Worm (Caenorhabditis elegans) whole organism, young adult: ENCODE results near the gene rab-35.

Experiments
- B0035.1 ChIP-seq: sonication (generic microtip); optimal IDR thresholded peaks from 2 replicates; lab custom pipeline; 2016; ENCODE audit warnings: missing genetic modification characterization, mild to moderate bottlenecking, missing compliant biosample characterization, missing genotype, missing genetic modification reagents
- B0336.3 ChIP-seq: fragments of 200-800 bp; sonication (Bioruptor generic); IDR thresholded peaks from 2 replicates; pipeline ENCODE4 v1.3.6; 2022; ENCODE audit warnings: missing genetic modification characterization, missing compliant biosample characterization
- F33H1.4 ChIP-seq: fragments of 200-800 bp; sonication (Bioruptor generic); IDR thresholded peaks from 2 replicates; pipeline ENCODE4 v1.3.6; 2022; ENCODE audit warnings: missing genetic modification reagents, missing genetic modification characterization, missing compliant biosample characterization
- F49E8.2 ChIP-seq: sonication (generic microtip); optimal IDR thresholded peaks from 3 replicates; lab custom pipeline; 2017; ENCODE audit warnings: missing genetic modification characterization, mild to moderate bottlenecking, missing compliant biosample characterization, antibody characterized with exemption, moderate library complexity; ENCODE audit not compliant: insufficient read depth
- K12H6.12 ChIP-seq: fragments of 200-800 bp; sonication (Bioruptor generic); optimal IDR thresholded peaks from 2 replicates; lab custom pipeline; 2018; ENCODE audit warnings: mild to moderate bottlenecking, missing genetic modification characterization, missing compliant biosample characterization
- T07F8.4 ChIP-seq: sonication (generic microtip); optimal IDR thresholded peaks from 2 replicates; lab custom pipeline; 2016; ENCODE audit warnings: mild to moderate bottlenecking, missing genetic modification characterization, moderate library complexity, missing compliant biosample characterization
- Y53F4B.3 ChIP-seq: fragments of 200-800 bp; sonication (Bioruptor generic); IDR thresholded peaks from 2 replicates; pipeline ENCODE4 v1.3.6; 2022; ENCODE audit warnings: missing genetic modification reagents, missing genetic modification characterization, missing compliant biosample characterization
- Y56A3A.18 ChIP-seq: fragments of 200-800 bp; sonication (Bioruptor generic); IDR thresholded peaks from 2 replicates; pipeline ENCODE4 v1.3.6; 2022; ENCODE audit warnings: missing genetic modification reagents, missing genetic modification characterization, missing compliant biosample characterization
- Y79H2A.3 ChIP-seq: fragments of 200-800 bp; sonication (Bioruptor generic); conservative IDR thresholded peaks from 2 replicates; pipeline ENCODE4 v1.3.6; 2022; ENCODE audit warnings: missing genetic modification reagents, missing genetic modification characterization, missing compliant biosample characterization
- ZK185.1 ChIP-seq: sonication (generic microtip); optimal IDR thresholded peaks from 2 replicates; lab custom pipeline; 2016; ENCODE audit warnings: mild to moderate bottlenecking, missing genetic modification characterization, missing compliant biosample characterization; ENCODE audit not compliant: poor library complexity, severe bottlenecking
- atf-7 ChIP-seq: sonication (generic microtip); optimal IDR thresholded peaks from 2 replicates; lab custom pipeline; 2017; ENCODE audit warnings: mild to moderate bottlenecking, missing genetic modification characterization, missing compliant biosample characterization
- attf-5 ChIP-seq: fragments of 200-800 bp; sonication (Bioruptor generic); optimal IDR thresholded peaks from 2 replicates; lab custom pipeline; 2018; ENCODE audit warnings: mild to moderate bottlenecking, missing genetic modification characterization, missing compliant biosample characterization
- cebp-1 ChIP-seq, 2 experiments: fragments of 200-800 bp in 1 of 2; sonication (Bioruptor generic) in 1 of 2; sonication (generic microtip) in 1 of 2; IDR thresholded peaks in 1 of 2; optimal IDR thresholded peaks in 1 of 2; 2 replicates each; pipeline versions ENCODE4 v1.3.6 to Lab custom; 2017 to 2022; ENCODE audit warnings: missing compliant biosample characterization in 2 of 2, missing genetic modification characterization in 2 of 2, mild to moderate bottlenecking in 1 of 2, missing genetic modification reagents in 1 of 2, moderate library complexity in 1 of 2
- ceh-27 ChIP-seq: fragments of 200-800 bp; sonication (Bioruptor generic); optimal IDR thresholded peaks from 2 replicates; lab custom pipeline; 2018; ENCODE audit warnings: mild to moderate bottlenecking, missing genetic modification characterization, moderate library complexity, missing compliant biosample characterization
- ceh-58 ChIP-seq: fragments of 200-800 bp; sonication (Bioruptor generic); IDR thresholded peaks from 2 replicates; pipeline ENCODE4 v1.3.6; 2022; ENCODE audit warnings: missing genetic modification characterization, missing compliant biosample characterization
- chd-7 ChIP-seq: sonication (generic microtip); optimal IDR thresholded peaks from 2 replicates; lab custom pipeline; 2016; ENCODE audit warnings: mild to moderate bottlenecking, missing genetic modification characterization, moderate library complexity, missing compliant biosample characterization
- die-1 ChIP-seq: sonication (generic microtip); optimal IDR thresholded peaks from 2 replicates; lab custom pipeline; 2016; ENCODE audit warnings: missing genotype, mild to moderate bottlenecking, missing genetic modification characterization, missing compliant biosample characterization
- dox-1 ChIP-seq: fragments of 200-800 bp; sonication (Bioruptor generic); IDR thresholded peaks from 2 replicates; pipeline ENCODE4 v1.3.6; 2022; ENCODE audit warnings: missing genetic modification reagents, missing genetic modification characterization, missing compliant biosample characterization
- egrh-3 ChIP-seq: fragments of 200-800 bp; sonication (Bioruptor generic); IDR thresholded peaks from 2 replicates; pipeline ENCODE4 v1.3.6; 2022; ENCODE audit warnings: missing genetic modification reagents, missing genetic modification characterization, missing compliant biosample characterization
- hmg-1.2 ChIP-seq: fragments of 200-800 bp; sonication (Bioruptor generic); IDR thresholded peaks from 2 replicates; pipeline ENCODE4 v1.3.6; 2022; ENCODE audit warnings: missing genetic modification reagents, missing genetic modification characterization, missing compliant biosample characterization
- lin-26 ChIP-seq: fragments of 200-800 bp; sonication (Bioruptor generic); IDR thresholded peaks from 2 replicates; pipeline ENCODE4 v1.3.6; 2022; ENCODE audit warnings: missing genetic modification reagents, missing genetic modification characterization, missing compliant biosample characterization
- lin-40 ChIP-seq: sonication (generic microtip); optimal IDR thresholded peaks from 2 replicates; lab custom pipeline; 2016; ENCODE audit warnings: missing genetic modification characterization, mild to moderate bottlenecking, missing compliant biosample characterization, missing genotype, missing genetic modification reagents
- lin-54 ChIP-seq: fragments of 200-800 bp; sonication (Bioruptor generic); optimal IDR thresholded peaks from 2 replicates; lab custom pipeline; 2018; ENCODE audit warnings: mild to moderate bottlenecking, missing genetic modification characterization, missing compliant biosample characterization
- lsl-1 ChIP-seq: fragments of 200-800 bp; sonication (Bioruptor generic); optimal IDR thresholded peaks from 2 replicates; lab custom pipeline; 2018; ENCODE audit warnings: mild to moderate bottlenecking, missing genetic modification characterization, moderate library complexity, missing compliant biosample characterization
- madf-10 ChIP-seq: sonication (generic microtip); optimal IDR thresholded peaks from 2 replicates; lab custom pipeline; 2016; ENCODE audit warnings: mild to moderate bottlenecking, missing genetic modification characterization, missing compliant biosample characterization
- madf-6 ChIP-seq: fragments of 200-800 bp; sonication (Bioruptor generic); IDR thresholded peaks from 2 replicates; pipeline ENCODE4 v1.3.6; 2022; ENCODE audit warnings: missing genetic modification reagents, missing genetic modification characterization, missing compliant biosample characterization
- mcd-1 ChIP-seq: fragments of 200-800 bp; sonication (Bioruptor generic); IDR thresholded peaks from 2 replicates; pipeline ENCODE4 v1.3.6; 2022; ENCODE audit warnings: missing genetic modification reagents, missing genetic modification characterization, missing compliant biosample characterization
- mes-4 ChIP-seq: sonication (generic microtip); optimal IDR thresholded peaks from 2 replicates; lab custom pipeline; 2016; ENCODE audit warnings: missing genotype, missing genetic modification characterization, missing compliant biosample characterization
- mxl-1 ChIP-seq: sonication (generic microtip); optimal IDR thresholded peaks from 2 replicates; lab custom pipeline; 2016; ENCODE audit warnings: missing genetic modification characterization, missing compliant biosample characterization
- nfyb-1 ChIP-seq: fragments of 200-800 bp; sonication (Bioruptor generic); IDR thresholded peaks from 2 replicates; pipeline ENCODE4 v1.3.6; 2022; ENCODE audit warnings: missing genetic modification reagents, missing genetic modification characterization, missing compliant biosample characterization
- nhr-27 ChIP-seq: fragments of 200-800 bp; sonication (Bioruptor generic); optimal IDR thresholded peaks from 2 replicates; lab custom pipeline; 2018; ENCODE audit warnings: mild to moderate bottlenecking, missing genetic modification characterization, moderate library complexity, missing compliant biosample characterization
- nhr-90 ChIP-seq: sonication (generic microtip); optimal IDR thresholded peaks from 2 replicates; lab custom pipeline; 2016; ENCODE audit warnings: missing genotype, mild to moderate bottlenecking, missing genetic modification characterization, missing compliant biosample characterization
- rpc-1 ChIP-seq, 2 experiments: fragments of 150-350 bp in 1 of 2; sonication (generic microtip) in 1 of 2; optimal IDR thresholded peaks; 2 replicates each; lab custom pipeline; 2014 to 2018; ENCODE audit warnings: missing biosample characterization in 1 of 2, missing genetic modification characterization in 1 of 2, missing genetic modification reagents in 1 of 2, missing genotype in 1 of 2
- sdz-38 ChIP-seq: sonication (generic microtip); optimal IDR thresholded peaks from 2 replicates; lab custom pipeline; 2016; ENCODE audit warnings: missing genotype, missing genetic modification characterization, missing compliant biosample characterization
- snpc-1.1 ChIP-seq: sonication (generic microtip); optimal IDR thresholded peaks from 2 replicates; lab custom pipeline; 2017; ENCODE audit warnings: missing genetic modification characterization, mild to moderate bottlenecking, missing compliant biosample characterization, antibody characterized with exemption, moderate library complexity, missing genotype, missing genetic modification reagents; ENCODE audit not compliant: insufficient read depth
- snpc-1.3 ChIP-seq: sonication (generic microtip); optimal IDR thresholded peaks from 2 replicates; lab custom pipeline; 2017; ENCODE audit warnings: missing genetic modification characterization, mild to moderate bottlenecking, missing compliant biosample characterization, antibody characterized with exemption, moderate library complexity, missing genotype, missing genetic modification reagents; ENCODE audit not compliant: insufficient read depth
- snpc-3.4 ChIP-seq: sonication (generic microtip); optimal IDR thresholded peaks from 2 replicates; lab custom pipeline; 2017; ENCODE audit warnings: missing genetic modification characterization, mild to moderate bottlenecking, missing compliant biosample characterization, antibody characterized with exemption, moderate library complexity, missing genotype, missing genetic modification reagents
- snpc-4 ChIP-seq, 5 experiments: fragments of 150-350 bp in 1 of 5; sonication (generic microtip) in 4 of 5; optimal IDR thresholded peaks; 2 replicates each; lab custom pipeline; 2014 to 2018; ENCODE audit warnings: missing genetic modification characterization in 5 of 5, missing biosample characterization in 3 of 5, antibody characterized with exemption in 2 of 5, mild to moderate bottlenecking in 2 of 5, missing compliant biosample characterization in 2 of 5, missing genotype in 2 of 5, moderate library complexity in 2 of 5, missing genetic modification reagents in 1 of 5
- sptf-2 ChIP-seq: fragments of 200-800 bp; sonication (Bioruptor generic); optimal IDR thresholded peaks from 2 replicates; lab custom pipeline; 2018; ENCODE audit warnings: mild to moderate bottlenecking, missing genetic modification characterization, missing compliant biosample characterization
- unc-62 ChIP-seq: fragments of 150-350 bp; optimal IDR thresholded peaks from 2 replicates; lab custom pipeline; 2014; ENCODE audit warnings: missing biosample characterization, missing genetic modification reagents, missing genetic modification characterization
- ztf-18 ChIP-seq: sonication (generic microtip); optimal IDR thresholded peaks from 2 replicates; lab custom pipeline; 2016; ENCODE audit warnings: missing genotype, mild to moderate bottlenecking, missing genetic modification characterization, missing compliant biosample characterization
- ztf-25 ChIP-seq: fragments of 200-800 bp; sonication (Bioruptor generic); IDR thresholded peaks from 2 replicates; pipeline ENCODE4 v1.3.6; 2022; ENCODE audit warnings: missing genetic modification reagents, missing genetic modification characterization, missing compliant biosample characterization
- ztf-26 ChIP-seq: sonication (generic microtip); optimal IDR thresholded peaks from 2 replicates; lab custom pipeline; 2017; ENCODE audit warnings: missing genetic modification characterization, missing compliant biosample characterization

The rab-35 gene

ce11 chrIII:11353499-11353898, 42.1 kb upstream of the rab-35 start (continued):
- no peak for TF ChIP-seq snpc-4 (GFP tag; optimal IDR thresholded peaks at IDR 0.05; lab: Kevin White, UChicago)
- TF ChIP-seq snpc-4 (tag; optimal IDR thresholded peaks at IDR 0.05; lab: Kevin White, UChicago): peak in 2 of 4 experiments; percentile 56 to 61
- TF ChIP-seq ztf-26 (tag; lab: Kevin White, UChicago): no peak
- peak; percentile 48 for TF ChIP-seq snpc-1.1
- peak; percentile 33 for TF ChIP-seq snpc-3.4 (tag; lab: Kevin White, UChicago)
- peak; percentile 29 for TF ChIP-seq lin-54 (GFP tag; lab: Kevin White, UChicago)
- TF ChIP-seq F49E8.2 (tag; lab: Kevin White, UChicago): peak; percentile 30
- peak; percentile 21 for TF ChIP-seq die-1

ce11 chrIII:11352840-11353239, 41.5 kb upstream of the rab-35 start:
- TF ChIP-seq nfyb-1: peak; percentile 25; the same call in 1 of the 2 replicates
- TF ChIP-seq mes-4 (tag; lab: Kevin White, UChicago): no peak
- no peak for TF ChIP-seq T07F8.4
- TF ChIP-seq lin-40 (tag; lab: Kevin White, UChicago): peak; percentile 15
- TF ChIP-seq chd-7 (tag; lab: Kevin White, UChicago): peak; percentile 44
- TF ChIP-seq snpc-1.3 (tag; lab: Kevin White, UChicago): peak; percentile 17
- 0 out of 2 replicates have a peak, but pooled peaks have one; percentile 63 for TF ChIP-seq ztf-25 (GFP tag; lab: Robert Waterston, UW)
- peak; percentile 82 for TF ChIP-seq lin-26
- no peak for TF ChIP-seq unc-62 (GFP tag; lab: Kevin White, UChicago)
- TF ChIP-seq Y56A3A.18 (GFP tag; lab: Robert Waterston, UW): 0 out of 2 replicates have a peak, but pooled peaks have one; percentile 54
- no peak for TF ChIP-seq atf-7 (tag; lab: Kevin White, UChicago)
- TF ChIP-seq egrh-3 (GFP tag; lab: Robert Waterston, UW): 0 out of 2 replicates have a peak, but pooled peaks have one; percentile 12
- no peak for TF ChIP-seq sptf-2
- no peak; the same call in 1 of the 2 replicates for TF ChIP-seq Y79H2A.3 (GFP tag; lab: Robert Waterston, UW)
- TF ChIP-seq madf-10 (tag; lab: Kevin White, UChicago): no peak
- no peak for TF ChIP-seq K12H6.12 (tag; lab: Kevin White, UChicago)
- no peak for TF ChIP-seq mxl-1 (tag; lab: Kevin White, UChicago)
- peak; percentile 36 for TF ChIP-seq lsl-1
- TF ChIP-seq B0035.1 (tag; lab: Kevin White, UChicago): peak; percentile 2
- no peak for TF ChIP-seq sdz-38 (tag; lab: Kevin White, UChicago)
- TF ChIP-seq lin-54 (GFP tag; lab: Kevin White, UChicago): peak; percentile 46
- TF ChIP-seq Y53F4B.3 (GFP tag; lab: Robert Waterston, UW): no peak
- no peak for TF ChIP-seq cebp-1 (GFP tag; IDR thresholded peaks at IDR 0.05; lab: Robert Waterston, UW)
- TF ChIP-seq cebp-1 (tag; optimal IDR thresholded peaks at IDR 0.05; lab: Kevin White, UChicago): peak; percentile 32
- peak; percentile 52 for TF ChIP-seq dox-1 (GFP tag; lab: Robert Waterston, UW)
- peak; percentile 15 for TF ChIP-seq die-1
- TF ChIP-seq F33H1.4 (GFP tag; lab: Robert Waterston, UW): no peak; the same call in 1 of the 2 replicates
- peak; percentile 37 for TF ChIP-seq nhr-90 (tag; lab: Kevin White, UChicago)
- no peak for TF ChIP-seq nhr-27 (tag; lab: Kevin White, UChicago)
- peak; percentile 57 for TF ChIP-seq hmg-1.2 (GFP tag; lab: Robert Waterston, UW)
- TF ChIP-seq ztf-18 (tag; lab: Kevin White, UChicago): peak; percentile 29
- TF ChIP-seq ceh-27 (GFP tag; lab: Kevin White, UChicago): peak; percentile 41
- peak; percentile 3 for TF ChIP-seq snpc-4 (GFP tag; optimal IDR thresholded peaks at IDR 0.05; lab: Kevin White, UChicago)
- TF ChIP-seq snpc-4 (tag; optimal IDR thresholded peaks at IDR 0.05; lab: Kevin White, UChicago): peak in 2 of 4 experiments; percentile 1 to 31
- 0 out of 2 replicates have a peak, but pooled peaks have one; percentile 33 for TF ChIP-seq madf-6
- no peak for TF ChIP-seq ZK185.1 (tag; lab: Kevin White, UChicago)
- peak; percentile 66 for TF ChIP-seq rpc-1 (optimal IDR thresholded peaks at IDR 0.05; lab: Kevin White, UChicago)
- TF ChIP-seq rpc-1 (tag; optimal IDR thresholded peaks at IDR 0.05; lab: Kevin White, UChicago): peak; percentile 68
- peak; percentile 30 for TF ChIP-seq attf-5
- 0 out of 2 replicates have a peak, but pooled peaks have one; percentile 24 for TF ChIP-seq mcd-1
- TF ChIP-seq ceh-58 (GFP tag; lab: Robert Waterston, UW): no peak
- peak; percentile 26; the same call in 1 of the 2 replicates for TF ChIP-seq B0336.3 (GFP tag; lab: Robert Waterston, UW)
